Worm (Caenorhabditis elegans): ENCODE measurements around the gene exh-1.

DNA sequence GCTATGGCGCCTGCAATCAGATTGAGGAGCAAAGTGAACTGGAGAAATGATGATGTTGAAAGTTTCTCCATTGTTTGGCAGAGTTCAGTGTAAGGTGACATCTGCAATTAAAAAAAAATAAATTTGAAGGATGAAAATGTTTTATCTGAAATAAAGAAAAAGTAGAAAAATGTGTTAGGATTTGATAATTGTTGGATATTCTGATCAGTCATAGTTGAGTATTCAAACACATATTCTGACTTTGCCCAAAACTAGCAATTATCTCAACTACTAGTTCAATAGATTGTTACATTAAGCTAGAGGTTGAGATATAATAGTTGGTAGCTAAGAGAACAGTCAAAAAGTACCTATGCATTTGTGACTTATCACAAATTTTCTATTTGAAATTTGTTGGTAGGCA, 12.4 kb upstream of the exh-1 start, which contains the start of gene srab-10:
- TF ChIP-seq ceh-62 (tag; optimal IDR thresholded peaks at IDR 0.05) (no peak), nhr-76 (tag; optimal IDR thresholded peaks at IDR 0.05) (no peak), ces-1 (GFP tag; optimal IDR thresholded peaks at IDR 0.05) (no peak), zag-1 (tag; optimal IDR thresholded peaks at IDR 0.05) (no peak), nhr-237 (tag; optimal IDR thresholded peaks at IDR 0.05) (no peak), ZK546.5 (tag; optimal IDR thresholded peaks at IDR 0.05) (no peak), nhr-48 (tag; optimal IDR thresholded peaks at IDR 0.05) (no peak), ama-1 (optimal IDR thresholded peaks at IDR 0.05) (no peak), skn-1 (tag; optimal IDR thresholded peaks at IDR 0.05) (no peak), lsy-2 (tag; optimal IDR thresholded peaks at IDR 0.05) (no peak), nhr-42 (GFP tag; IDR thresholded peaks at IDR 0.05) (no peak), arid-1 (GFP tag; conservative IDR thresholded peaks at IDR 0.05) (no peak), snpc-4 (tag; optimal IDR thresholded peaks at IDR 0.05) (no peak), unc-130 (GFP tag; optimal IDR thresholded peaks at IDR 0.05) (no peak)
